Fruit fly (Drosophila melanogaster) whole organism, embryonic: ENCODE measurements around the gene Acat1.

ENCODE experiments used
- Atf6 ChIP-seq: fragments of 200-800 bp; sonication (Bioruptor generic); IDR thresholded peaks from 2 replicates; pipeline ENCODE4 v1.3.6; 2022; ENCODE audit warnings: missing biosample characterization, missing genetic modification characterization
- CG12219 ChIP-seq: fragments of 200-800 bp; sonication (Bioruptor generic); optimal IDR thresholded peaks from 3 replicates; lab custom pipeline; 2018; ENCODE audit warnings: missing biosample characterization, mild to moderate bottlenecking, missing genetic modification characterization
- CG13624 ChIP-seq: fragments of 200-800 bp; sonication (Bioruptor generic); optimal IDR thresholded peaks from 2 replicates; lab custom pipeline; 2016; ENCODE audit warnings: missing biosample characterization, missing genetic modification characterization
- CG14014 ChIP-seq: fragments of 200-800 bp; sonication (Bioruptor generic); IDR thresholded peaks from 2 replicates; pipeline ENCODE4 v1.3.6; 2022; ENCODE audit warnings: missing biosample characterization, missing genetic modification characterization
- CG14710 ChIP-seq: fragments of 200-800 bp; sonication (Bioruptor generic); optimal IDR thresholded peaks from 3 replicates; lab custom pipeline; 2019; ENCODE audit warnings: missing biosample characterization, mild to moderate bottlenecking, missing genetic modification characterization, moderate library complexity
- CG17361 ChIP-seq: fragments of 200-800 bp; sonication (Bioruptor generic); IDR thresholded peaks from 3 replicates; pipeline ENCODE4 v1.3.6; 2022; ENCODE audit warnings: missing biosample characterization, missing genetic modification characterization
- CG18619 ChIP-seq: fragments of 200-800 bp; sonication (Bioruptor generic); optimal IDR thresholded peaks from 3 replicates; lab custom pipeline; 2017; ENCODE audit warnings: missing biosample characterization, mild to moderate bottlenecking, missing genetic modification characterization
- CG2202 ChIP-seq: fragments of 200-800 bp; sonication (Bioruptor generic); optimal IDR thresholded peaks from 2 replicates; lab custom pipeline; 2018; ENCODE audit warnings: missing biosample characterization, mild to moderate bottlenecking, missing genetic modification characterization
- CG3065 ChIP-seq: fragments of 200-800 bp; sonication (Bioruptor generic); optimal IDR thresholded peaks from 2 replicates; lab custom pipeline; 2016; ENCODE audit warnings: missing biosample characterization, missing genetic modification characterization
- CG34224 ChIP-seq: fragments of 200-800 bp; sonication (Bioruptor generic); IDR thresholded peaks from 3 replicates; pipeline ENCODE4 v1.3.6; 2022; ENCODE audit warnings: missing biosample characterization, missing genetic modification characterization; ENCODE audit not compliant: partially characterized antibody
- CG3995 ChIP-seq: fragments of 200-800 bp; sonication (Bioruptor generic); optimal IDR thresholded peaks from 3 replicates; lab custom pipeline; 2016; ENCODE audit warnings: missing biosample characterization, missing genetic modification characterization
- CG4282 ChIP-seq: fragments of 200-800 bp; sonication (Bioruptor generic); optimal IDR thresholded peaks from 2 replicates; lab custom pipeline; 2016; ENCODE audit warnings: missing biosample characterization, missing genetic modification characterization
- CG4820 ChIP-seq: fragments of 200-800 bp; sonication (Bioruptor generic); optimal IDR thresholded peaks from 3 replicates; lab custom pipeline; 2016; ENCODE audit warnings: missing biosample characterization, missing genetic modification characterization
- CG6683 ChIP-seq: fragments of 200-800 bp; sonication (Bioruptor generic); optimal IDR thresholded peaks from 2 replicates; lab custom pipeline; 2017; ENCODE audit warnings: missing biosample characterization, mild to moderate bottlenecking, missing genetic modification characterization, missing genetic modification reagents
- CG8359 ChIP-seq: fragments of 200-800 bp; sonication (Bioruptor generic); optimal IDR thresholded peaks from 2 replicates; lab custom pipeline; 2017; ENCODE audit warnings: missing biosample characterization, mild to moderate bottlenecking, missing genetic modification characterization, borderline replicate concordance
- CG8388 ChIP-seq: fragments of 200-800 bp; sonication (Bioruptor generic); optimal IDR thresholded peaks from 2 replicates; lab custom pipeline; 2019; ENCODE audit warnings: missing biosample characterization, mild to moderate bottlenecking, missing genetic modification characterization, moderate library complexity
- Dfd ChIP-seq, 2 experiments: fragments of >200 bp; optimal IDR thresholded peaks; 2 replicates each; lab custom pipeline; 2017; ENCODE audit warnings: missing biosample characterization in 2 of 2, missing genetic modification characterization in 2 of 2
- Ets97D ChIP-seq: fragments of 200-800 bp; sonication (Bioruptor generic); optimal IDR thresholded peaks from 3 replicates; lab custom pipeline; 2016; ENCODE audit warnings: missing biosample characterization, missing genetic modification characterization
- GATAe ChIP-seq: fragments of 200-800 bp; sonication (Bioruptor generic); conservative IDR thresholded peaks from 2 replicates; pipeline ENCODE4 v1.3.6; 2022; ENCODE audit warnings: missing biosample characterization, missing genetic modification characterization
- HmgZ ChIP-seq: fragments of 200-800 bp; sonication (Bioruptor generic); optimal IDR thresholded peaks from 2 replicates; lab custom pipeline; 2018; ENCODE audit warnings: missing biosample characterization, mild to moderate bottlenecking, missing genetic modification characterization
- MBD-R2 ChIP-seq: fragments of 200-800 bp; sonication (Bioruptor generic); IDR thresholded peaks from 2 replicates; pipeline ENCODE4 v1.3.6; 2022; ENCODE audit warnings: missing biosample characterization, missing genetic modification characterization
- NFAT ChIP-seq: fragments of 200-800 bp; sonication (Bioruptor generic); IDR thresholded peaks from 2 replicates; pipeline ENCODE4 v1.3.6; 2022; ENCODE audit warnings: missing biosample characterization, missing genetic modification characterization
- Poxn ChIP-seq: fragments of 200-800 bp; sonication (Bioruptor generic); IDR thresholded peaks from 2 replicates; pipeline ENCODE4 v1.3.6; 2022; ENCODE audit warnings: missing biosample characterization, missing genetic modification characterization
- Scr ChIP-seq: fragments of 200-800 bp; sonication (Bioruptor generic); IDR thresholded peaks from 2 replicates; pipeline ENCODE4 v1.3.6; 2022; ENCODE audit warnings: missing biosample characterization, missing genetic modification characterization; ENCODE audit not compliant: partially characterized antibody
- Side ChIP-seq: fragments of 200-800 bp; sonication (Bioruptor generic); optimal IDR thresholded peaks from 2 replicates; lab custom pipeline; 2016; ENCODE audit warnings: missing biosample characterization, missing genetic modification characterization
- Sry-β ChIP-seq: fragments of 200-800 bp; sonication (Bioruptor generic); optimal IDR thresholded peaks from 2 replicates; lab custom pipeline; 2018; ENCODE audit warnings: missing biosample characterization, mild to moderate bottlenecking, missing genetic modification characterization, moderate library complexity
- abd-A ChIP-seq: fragments of 200-800 bp; sonication (Bioruptor generic); optimal IDR thresholded peaks from 3 replicates; lab custom pipeline; 2019; ENCODE audit warnings: missing biosample characterization, mild to moderate bottlenecking, missing genetic modification characterization, moderate library complexity
- al ChIP-seq: fragments of 200-800 bp; sonication (Bioruptor generic); IDR thresholded peaks from 2 replicates; pipeline ENCODE4 v1.3.6; 2022; ENCODE audit warnings: missing biosample characterization, missing genetic modification characterization
- aop ChIP-seq: fragments of 200-800 bp; sonication (Bioruptor generic); IDR thresholded peaks from 2 replicates; pipeline ENCODE4 v1.3.6; 2022; ENCODE audit warnings: missing biosample characterization, missing genetic modification characterization
- bab2 ChIP-seq: fragments of 200-800 bp; sonication (Bioruptor generic); optimal IDR thresholded peaks from 2 replicates; lab custom pipeline; 2016; ENCODE audit warnings: missing biosample characterization, missing genetic modification characterization
- chm ChIP-seq: fragments of 200-800 bp; sonication (Bioruptor generic); IDR thresholded peaks from 2 replicates; pipeline ENCODE4 v1.3.6; 2022; ENCODE audit warnings: missing biosample characterization, missing genetic modification characterization
- en ChIP-seq: fragments of 200-800 bp; sonication (Bioruptor generic); optimal IDR thresholded peaks from 2 replicates; lab custom pipeline; 2016; ENCODE audit warnings: missing biosample characterization, missing genetic modification characterization
- fd3F ChIP-seq: fragments of 200-800 bp; sonication (Bioruptor generic); optimal IDR thresholded peaks from 2 replicates; lab custom pipeline; 2018; ENCODE audit warnings: missing biosample characterization, mild to moderate bottlenecking, missing genetic modification characterization, moderate library complexity
- gcm2 ChIP-seq: fragments of 200-800 bp; sonication (Bioruptor generic); optimal IDR thresholded peaks from 2 replicates; lab custom pipeline; 2016; ENCODE audit warnings: missing biosample characterization, missing genetic modification characterization
- gsb-n ChIP-seq: fragments of 200-800 bp; sonication (Bioruptor generic); optimal IDR thresholded peaks from 3 replicates; lab custom pipeline; 2018; ENCODE audit warnings: missing biosample characterization, mild to moderate bottlenecking, missing genetic modification characterization
- rib ChIP-seq: fragments of 200-800 bp; sonication (Bioruptor generic); IDR thresholded peaks from 2 replicates; pipeline ENCODE4 v1.3.6; 2022; ENCODE audit warnings: missing biosample characterization, missing genetic modification characterization
- ro ChIP-seq: fragments of 200-800 bp; sonication (Bioruptor generic); IDR thresholded peaks from 2 replicates; pipeline ENCODE4 v1.3.6; 2022; ENCODE audit warnings: missing biosample characterization, missing genetic modification characterization
- row ChIP-seq: fragments of 200-800 bp; sonication (Bioruptor generic); IDR thresholded peaks from 3 replicates; pipeline ENCODE4 v1.3.6; 2022; ENCODE audit warnings: missing biosample characterization, missing genetic modification characterization
- sc ChIP-seq, 3 experiments: fragments of >200 bp in 2 of 3; fragments of 200-800 bp in 1 of 3; sonication (Bioruptor generic) in 1 of 3; optimal IDR thresholded peaks; 2 replicates in 2 of 3; 3 replicates in 1 of 3; lab custom pipeline; 2017; ENCODE audit warnings: mild to moderate bottlenecking in 1 of 3, missing biosample characterization in 1 of 3, missing genetic modification characterization in 1 of 3, missing genetic modification reagents in 1 of 3
- schlank ChIP-seq: fragments of 200-800 bp; sonication (Bioruptor generic); optimal IDR thresholded peaks from 2 replicates; lab custom pipeline; 2018; ENCODE audit warnings: missing biosample characterization, mild to moderate bottlenecking, missing genetic modification characterization
- scrt ChIP-seq: fragments of 200-800 bp; sonication (Bioruptor generic); optimal IDR thresholded peaks from 2 replicates; lab custom pipeline; 2018; ENCODE audit warnings: missing biosample characterization, mild to moderate bottlenecking, missing genetic modification characterization, moderate library complexity
- sima ChIP-seq: fragments of 200-800 bp; sonication (Bioruptor generic); optimal IDR thresholded peaks from 2 replicates; lab custom pipeline; 2016; ENCODE audit warnings: missing biosample characterization, missing genetic modification characterization
- sna ChIP-seq: fragments of 200-800 bp; sonication (Bioruptor generic); IDR thresholded peaks from 2 replicates; pipeline ENCODE4 v1.3.6; 2022; ENCODE audit warnings: missing biosample characterization, missing genetic modification characterization; ENCODE audit not compliant: partially characterized antibody
- sqz ChIP-seq: fragments of 200-800 bp; sonication (Bioruptor generic); optimal IDR thresholded peaks from 3 replicates; lab custom pipeline; 2018; ENCODE audit warnings: missing biosample characterization, mild to moderate bottlenecking, missing genetic modification characterization
- tna ChIP-seq: fragments of 200-800 bp; sonication (Bioruptor generic); IDR thresholded peaks from 2 replicates; pipeline ENCODE4 v1.3.6; 2022; ENCODE audit warnings: missing biosample characterization, missing genetic modification characterization; ENCODE audit not compliant: partially characterized antibody
- toy ChIP-seq: fragments of 200-800 bp; sonication (Bioruptor generic); IDR thresholded peaks from 2 replicates; pipeline ENCODE4 v1.3.6; 2022; ENCODE audit warnings: missing biosample characterization, missing genetic modification characterization
- unpg ChIP-seq: fragments of 200-800 bp; sonication (Bioruptor generic); optimal IDR thresholded peaks from 3 replicates; lab custom pipeline; 2018; ENCODE audit warnings: missing biosample characterization, mild to moderate bottlenecking, missing genetic modification characterization, moderate library complexity
- vvl ChIP-seq: fragments of 200-800 bp; sonication (Bioruptor generic); IDR thresholded peaks from 2 replicates; pipeline ENCODE4 v1.3.6; 2022; ENCODE audit warnings: missing biosample characterization, missing genetic modification characterization

Gene Acat1

DNA sequence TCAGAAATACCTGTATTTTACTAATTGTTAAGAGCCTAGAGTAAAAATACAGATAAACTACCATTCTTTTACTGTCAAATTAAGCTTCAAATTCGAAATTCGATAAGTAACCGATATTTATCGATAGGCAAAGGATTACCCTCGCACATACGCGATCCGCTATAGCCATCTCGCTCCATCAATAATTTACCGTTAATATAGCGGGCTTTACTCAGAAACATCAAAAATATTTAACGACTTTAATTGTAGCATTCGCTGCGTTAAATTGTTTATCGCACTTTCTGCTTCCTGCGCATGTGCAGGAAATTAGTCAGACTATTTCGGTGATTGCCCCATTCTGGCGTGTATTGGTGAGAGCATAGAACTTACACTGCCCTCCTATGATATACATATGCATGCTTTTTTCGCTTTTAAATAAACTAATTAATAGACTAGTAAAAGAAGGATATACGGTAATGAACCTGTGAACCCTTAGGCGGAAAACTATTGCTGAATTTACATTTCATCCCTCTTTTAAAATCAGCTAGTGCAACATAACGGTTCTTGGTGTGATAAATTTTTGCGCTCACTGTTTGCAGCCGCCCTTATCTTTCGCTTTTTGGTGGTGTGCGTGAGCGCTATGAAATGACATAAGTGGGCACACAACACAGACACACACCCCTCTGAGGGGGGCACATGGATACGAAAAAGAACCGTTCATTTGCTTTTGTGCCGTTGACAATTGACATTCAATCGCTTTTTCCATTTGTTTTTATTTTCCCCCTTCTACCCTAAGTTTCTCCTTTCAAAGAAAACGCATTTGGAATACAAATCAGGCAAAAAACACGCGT, 19.9 kb upstream of the Acat1 start, which contains the start of the genes dpr14 and spidey (continued):
- peak; percentile 86 for TF ChIP-seq CG17361 (GFP tag; lab: Robert Waterston, UW)
- TF ChIP-seq Ets97D (GFP tag; lab: Kevin White, UChicago), result peak; percentile 63
- peak; percentile 87 for TF ChIP-seq gsb-n (tag; lab: Kevin White, UChicago)
- TF ChIP-seq tna, result no peak
- TF ChIP-seq CG3065 (GFP tag; lab: Kevin White, UChicago), result peak; percentile 56
- peak; percentile 87 for TF ChIP-seq Side (GFP tag; lab: Kevin White, UChicago)
- peak; percentile 93 for TF ChIP-seq CG14014
- TF ChIP-seq rib (GFP tag; lab: Robert Waterston, UW), result peak; percentile 75
- TF ChIP-seq sna, result peak; percentile 35; the same call in 1 of the 2 replicates
- peak; percentile 85 for TF ChIP-seq CG6683
- peak; percentile 83 for TF ChIP-seq NFAT
- TF ChIP-seq Scr (GFP tag; lab: Robert Waterston, UW), result peak; percentile 55
- TF ChIP-seq ro (GFP tag; lab: Robert Waterston, UW), result peak; percentile 42; the same call in 1 of the 2 replicates
- peak; percentile 92 for TF ChIP-seq unpg (GFP tag; lab: Kevin White, UChicago)
- peak; percentile 55 for TF ChIP-seq CG3995 (GFP tag; lab: Kevin White, UChicago)
- peak; percentile 46; the same call in 1 of the 3 replicates for TF ChIP-seq CG34224 (GFP tag; lab: Robert Waterston, UW)
- peak; percentile 56; the same call in 1 of the 2 replicates for TF ChIP-seq aop (GFP tag; lab: Robert Waterston, UW)
- TF ChIP-seq GATAe (GFP tag; lab: Robert Waterston, UW), result peak; percentile 93
- peak; percentile 100 for TF ChIP-seq CG8388 (GFP tag; lab: Kevin White, UChicago)
- TF ChIP-seq en (GFP tag; lab: Kevin White, UChicago), result peak; percentile 38
- TF ChIP-seq row (GFP tag; lab: Robert Waterston, UW), result peak; percentile 98
- peak; percentile 75 for TF ChIP-seq CG2202 (tag; lab: Kevin White, UChicago)
- TF ChIP-seq toy (GFP tag; lab: Robert Waterston, UW), result peak; percentile 78
- peak; percentile 92 for TF ChIP-seq abd-A (tag; lab: Kevin White, UChicago)
- no peak for TF ChIP-seq Dfd (GFP tag; optimal IDR thresholded peaks at IDR 0.05; lab: Kevin White, UChicago)
- no peak for TF ChIP-seq sc (optimal IDR thresholded peaks at IDR 0.05; lab: Kevin White, UChicago)
- TF ChIP-seq sc (GFP tag; optimal IDR thresholded peaks at IDR 0.05; lab: Kevin White, UChicago), result peak; percentile 67
- peak; percentile 89 for TF ChIP-seq CG12219
- TF ChIP-seq gcm2, result peak; percentile 81
- peak; percentile 96 for TF ChIP-seq HmgZ (tag; lab: Kevin White, UChicago)
- TF ChIP-seq Sry-β (GFP tag; lab: Kevin White, UChicago), result peak; percentile 31
- peak; percentile 84 for TF ChIP-seq fd3F (GFP tag; lab: Kevin White, UChicago)
- TF ChIP-seq CG18619, result peak; percentile 90
- peak; percentile 81 for TF ChIP-seq CG4820 (GFP tag; lab: Kevin White, UChicago)
- peak; percentile 90 for TF ChIP-seq scrt (GFP tag; lab: Kevin White, UChicago)
- peak; percentile 88 for TF ChIP-seq CG13624 (GFP tag; lab: Kevin White, UChicago)
- peak; percentile 83 for TF ChIP-seq CG14710
- TF ChIP-seq bab2, result peak; percentile 82
- peak; percentile 75 for TF ChIP-seq Poxn (GFP tag; lab: Robert Waterston, UW)
- TF ChIP-seq sima (GFP tag; lab: Kevin White, UChicago), result peak; percentile 47
- TF ChIP-seq schlank (tag; lab: Kevin White, UChicago), result peak; percentile 87
- TF ChIP-seq MBD-R2 (GFP tag; lab: Robert Waterston, UW), result peak; percentile 80; the same call in 1 of the 2 replicates
- peak; percentile 93 for TF ChIP-seq vvl
- peak; percentile 91 for TF ChIP-seq Atf6 (GFP tag; lab: Robert Waterston, UW)
- peak; percentile 63 for TF ChIP-seq CG8359 (GFP tag; lab: Kevin White, UChicago)
- TF ChIP-seq sqz, result peak; percentile 81
- peak; percentile 75 for TF ChIP-seq chm (GFP tag; lab: Robert Waterston, UW)
- TF ChIP-seq CG4282 (GFP tag; lab: Kevin White, UChicago), result peak; percentile 73
- TF ChIP-seq al (GFP tag; lab: Robert Waterston, UW), result peak; percentile 88
